Worm (Caenorhabditis elegans) whole organism, young adult: ENCODE results near the gene R08F11.7.

Experiments used
- egl-44 ChIP-seq: fragments of 200-800 bp; sonication (Bioruptor generic); IDR thresholded peaks from 2 replicates; pipeline ENCODE4 v1.3.6; 2022; ENCODE audit warnings: missing genetic modification reagents, missing genetic modification characterization, missing compliant biosample characterization
- snpc-4 ChIP-seq, 5 experiments: fragments of 150-350 bp in 1 of 5; sonication (generic microtip) in 4 of 5; optimal IDR thresholded peaks; 2 replicates each; lab custom pipeline; 2014 to 2018; ENCODE audit warnings: missing genetic modification characterization in 5 of 5, missing biosample characterization in 3 of 5, antibody characterized with exemption in 2 of 5, mild to moderate bottlenecking in 2 of 5, missing compliant biosample characterization in 2 of 5, missing genotype in 2 of 5, moderate library complexity in 2 of 5, missing genetic modification reagents in 1 of 5
- unc-62 ChIP-seq: fragments of 150-350 bp; optimal IDR thresholded peaks from 2 replicates; lab custom pipeline; 2014; ENCODE audit warnings: missing biosample characterization, missing genetic modification reagents, missing genetic modification characterization

- TF ChIP-seq egl-44: no peak
- TF ChIP-seq snpc-4 (GFP tag; optimal IDR thresholded peaks at IDR 0.05; lab: Kevin White, UChicago): no peak
- TF ChIP-seq snpc-4 (tag; optimal IDR thresholded peaks at IDR 0.05; lab: Kevin White, UChicago): no peak
- TF ChIP-seq unc-62 (GFP tag; lab: Kevin White, UChicago): no peak
Measured at ce11 chrV:3761829-3762228, 28.0 kb upstream of the R08F11.7 start.
